Worm (Caenorhabditis elegans): ENCODE data around the gene C27F2.9.

DNA sequence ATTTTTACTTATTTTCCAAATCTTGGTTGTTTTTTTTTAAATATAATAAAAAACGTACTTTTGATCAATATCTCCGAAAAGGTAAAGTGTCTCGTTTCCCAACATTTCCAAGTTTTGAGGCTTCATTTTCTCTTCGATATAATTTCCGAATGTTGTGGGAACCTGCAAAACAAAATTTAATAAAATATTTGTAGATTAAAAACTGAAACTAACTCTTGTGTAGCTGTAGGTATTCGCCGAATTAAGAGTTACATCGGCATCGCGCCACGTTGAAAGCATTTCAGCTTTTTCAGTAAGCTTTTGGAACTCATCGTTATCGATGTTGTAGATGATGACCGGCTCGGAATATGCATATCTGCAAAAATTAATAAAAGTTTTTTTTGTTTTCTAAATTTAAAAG, 451 bp downstream of the C27F2.9 start, which contains the start of gene vps-22:
- TF ChIP-seq aly-2 (tag; optimal IDR thresholded peaks at IDR 0.05) (no peak), ceh-16 (tag; optimal IDR thresholded peaks at IDR 0.05) (no peak), lin-15B (tag; optimal IDR thresholded peaks at IDR 0.05) (no peak), nhr-11 (tag; optimal IDR thresholded peaks at IDR 0.05) (no peak), nhr-237 (tag; optimal IDR thresholded peaks at IDR 0.05) (no peak), ama-1 (optimal IDR thresholded peaks at IDR 0.05) (no peak), daf-12 (tag; optimal IDR thresholded peaks at IDR 0.05) (no peak)
